Fruit fly (Drosophila melanogaster): ENCODE measurements around the gene SA2.

DNA sequence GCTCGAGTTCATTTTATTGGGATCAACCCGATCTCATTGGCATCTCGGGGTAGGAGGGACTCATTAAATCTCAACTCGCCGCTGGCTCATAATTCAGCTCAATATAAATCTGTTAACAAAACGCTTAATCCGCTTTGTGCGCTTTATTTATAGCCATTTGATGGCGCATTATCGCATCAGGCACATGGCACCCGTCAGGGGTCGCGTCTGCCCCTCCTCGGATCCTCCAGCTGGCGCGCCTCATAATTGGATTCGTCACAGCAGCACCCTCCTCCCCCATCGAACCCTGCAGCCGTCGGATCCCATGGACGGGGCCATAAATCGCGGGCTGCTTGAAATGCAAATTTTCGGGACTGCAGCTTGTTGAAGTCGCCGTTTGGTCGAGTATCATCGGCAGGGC lies 47.3 kb downstream of the SA2 start:
- no peak for TF ChIP-seq Sin3A (optimal IDR thresholded peaks at IDR 0.05)
- no peak for TF ChIP-seq ttk (optimal IDR thresholded peaks at IDR 0.05)
- TF ChIP-seq h (optimal IDR thresholded peaks at IDR 0.05): no peak
